Worm (Caenorhabditis elegans) whole organism, L4 larva: Measurements from ENCODE around the gene nspc-19.
A peak's percentile ranks its signal among the peaks of the same experiment; 100 is the strongest.

Experiments
- F10B5.3 ChIP-seq: sonication (generic microtip); optimal IDR thresholded peaks from 2 replicates; lab custom pipeline; 2016; ENCODE audit warnings: mild to moderate bottlenecking, missing genetic modification characterization, missing compliant biosample characterization
- F49E8.2 ChIP-seq: sonication (generic microtip); optimal IDR thresholded peaks from 2 replicates; lab custom pipeline; 2016; ENCODE audit warnings: missing compliant biosample characterization, mild to moderate bottlenecking, missing genetic modification characterization, borderline replicate concordance
- R02D3.7 ChIP-seq: fragments of 150-350 bp; sonication (generic microtip); optimal IDR thresholded peaks from 3 replicates; lab custom pipeline; 2014; ENCODE audit warnings: missing biosample characterization, missing genetic modification characterization
- T20F7.1 ChIP-seq: fragments of 200-800 bp; sonication (Bioruptor generic); optimal IDR thresholded peaks from 2 replicates; lab custom pipeline; 2018; ENCODE audit warnings: mild to moderate bottlenecking, missing genetic modification characterization, missing compliant biosample characterization
- T26A8.4 ChIP-seq: fragments of 200-800 bp; sonication (Bioruptor generic); IDR thresholded peaks from 2 replicates; pipeline ENCODE4 v1.3.6; 2022; ENCODE audit warnings: missing genetic modification characterization, missing compliant biosample characterization
- Y48G9A.11 ChIP-seq: fragments of 200-800 bp; sonication (Bioruptor generic); IDR thresholded peaks from 2 replicates; pipeline ENCODE4 v1.3.6; 2022; ENCODE audit warnings: missing genetic modification reagents, missing genetic modification characterization, missing compliant biosample characterization
- ZK337.2 ChIP-seq: fragments of 200-800 bp; sonication (Bioruptor generic); IDR thresholded peaks from 2 replicates; pipeline ENCODE4 v1.3.6; 2022; ENCODE audit warnings: missing genetic modification reagents, missing genetic modification characterization, missing compliant biosample characterization
- ZK546.5 ChIP-seq, 2 experiments: sonication (generic microtip); optimal IDR thresholded peaks; 2 replicates each; lab custom pipeline; 2017; ENCODE audit warnings: missing biosample characterization in 2 of 2, missing genetic modification characterization in 2 of 2
- aha-1 ChIP-seq: fragments of 150-350 bp; peaks from one replicate; lab custom pipeline; 2014; ENCODE audit warnings: missing biosample characterization, missing genetic modification characterization
- aly-2 ChIP-seq: sonication (generic microtip); optimal IDR thresholded peaks from 2 replicates; lab custom pipeline; 2018; ENCODE audit warnings: missing biosample characterization, missing genetic modification characterization
- ama-1 ChIP-seq: fragments of 150-350 bp; optimal IDR thresholded peaks from 2 replicates; lab custom pipeline; 2014; ENCODE audit warnings: inconsistent platforms, mixed read lengths
- arid-1 ChIP-seq: fragments of 200-800 bp; sonication (Bioruptor generic); conservative IDR thresholded peaks from 2 replicates; pipeline ENCODE4 v1.3.6; 2022; ENCODE audit warnings: missing genetic modification reagents, missing genetic modification characterization, missing compliant biosample characterization
- attf-4 ChIP-seq: sonication (generic microtip); optimal IDR thresholded peaks from 3 replicates; lab custom pipeline; 2017; ENCODE audit warnings: missing biosample characterization, missing genetic modification characterization
- ceh-28 ChIP-seq: fragments of 150-350 bp; optimal IDR thresholded peaks from 2 replicates; lab custom pipeline; 2014; ENCODE audit warnings: missing biosample characterization, missing genetic modification reagents, missing genetic modification characterization
- ceh-82 ChIP-seq: sonication (generic microtip); optimal IDR thresholded peaks from 2 replicates; lab custom pipeline; 2017; ENCODE audit warnings: missing biosample characterization, missing genetic modification characterization
- ctbp-1 ChIP-seq: fragments of 200-800 bp; sonication (Bioruptor generic); IDR thresholded peaks from 2 replicates; pipeline ENCODE4 v1.3.6; 2022; ENCODE audit warnings: missing genetic modification reagents, missing genetic modification characterization, missing compliant biosample characterization
- daf-16 ChIP-seq, 3 experiments: sonication (generic microtip); optimal IDR thresholded peaks; 2 replicates each; lab custom pipeline; 2016 to 2017; ENCODE audit warnings: missing genetic modification characterization in 3 of 3, missing genetic modification reagents in 3 of 3, mild to moderate bottlenecking in 2 of 3, missing compliant biosample characterization in 2 of 3, missing biosample characterization in 1 of 3, moderate library complexity in 1 of 3
- daf-8 ChIP-seq: fragments of 200-800 bp; sonication (Bioruptor generic); IDR thresholded peaks from 2 replicates; pipeline ENCODE4 v1.3.6; 2022; ENCODE audit warnings: missing genetic modification characterization, missing compliant biosample characterization
- dmd-6 ChIP-seq: fragments of 200-800 bp; sonication (Bioruptor generic); IDR thresholded peaks from 2 replicates; pipeline ENCODE4 v1.3.6; 2022; ENCODE audit warnings: missing genetic modification reagents, missing genetic modification characterization, missing compliant biosample characterization
- dmd-8 ChIP-seq: fragments of 200-800 bp; sonication (Bioruptor generic); IDR thresholded peaks from 2 replicates; pipeline ENCODE4 v1.3.6; 2022; ENCODE audit warnings: missing genetic modification characterization, missing compliant biosample characterization
- dpl-1 ChIP-seq: fragments of 150-350 bp; optimal IDR thresholded peaks from 2 replicates; lab custom pipeline; 2014; ENCODE audit warnings: missing biosample characterization, missing genetic modification reagents, missing genetic modification characterization
- duxl-1 ChIP-seq: sonication (generic microtip); optimal IDR thresholded peaks from 2 replicates; lab custom pipeline; 2016; ENCODE audit warnings: mild to moderate bottlenecking, missing genetic modification characterization, moderate library complexity, missing compliant biosample characterization; ENCODE audit not compliant: poor library complexity
- egl-43 ChIP-seq: fragments of 200-800 bp; sonication (Bioruptor generic); IDR thresholded peaks from 2 replicates; pipeline ENCODE4 v1.3.6; 2022; ENCODE audit warnings: missing genetic modification reagents, missing genetic modification characterization, missing compliant biosample characterization
- gei-8 ChIP-seq: fragments of 200-800 bp; sonication (Bioruptor generic); optimal IDR thresholded peaks from 2 replicates; lab custom pipeline; 2018; ENCODE audit warnings: mild to moderate bottlenecking, missing genetic modification characterization, missing compliant biosample characterization
- hlh-11 ChIP-seq: fragments of 200-800 bp; sonication (Bioruptor generic); optimal IDR thresholded peaks from 2 replicates; lab custom pipeline; 2018; ENCODE audit warnings: mild to moderate bottlenecking, missing genetic modification characterization, missing compliant biosample characterization
- hlh-30 ChIP-seq: sonication (generic microtip); optimal IDR thresholded peaks from 2 replicates; lab custom pipeline; 2017; ENCODE audit warnings: antibody characterized with exemption, mild to moderate bottlenecking, missing genetic modification characterization, missing compliant biosample characterization; ENCODE audit not compliant: insufficient read depth
- lin-1 ChIP-seq: fragments of 200-800 bp; sonication (Bioruptor generic); IDR thresholded peaks from 2 replicates; pipeline ENCODE4 v1.3.6; 2022; ENCODE audit warnings: missing genetic modification reagents, missing genetic modification characterization, missing compliant biosample characterization
- lin-15B ChIP-seq: fragments of 150-350 bp; sonication (generic microtip); optimal IDR thresholded peaks from 3 replicates; lab custom pipeline; 2014; ENCODE audit warnings: missing biosample characterization, missing genetic modification characterization
- lin-39 ChIP-seq: fragments of 150-350 bp; optimal IDR thresholded peaks from 2 replicates; lab custom pipeline; 2014; ENCODE audit warnings: missing biosample characterization, missing genetic modification reagents, missing genetic modification characterization
- lir-3 ChIP-seq: sonication (generic microtip); optimal IDR thresholded peaks from 2 replicates; lab custom pipeline; 2016; ENCODE audit warnings: mild to moderate bottlenecking, missing genetic modification characterization, missing compliant biosample characterization
- madf-5 ChIP-seq, 2 experiments: fragments of 200-800 bp; sonication (Bioruptor generic); IDR thresholded peaks; 2 replicates each; pipeline ENCODE4 v1.3.6; 2022; ENCODE audit warnings: missing compliant biosample characterization in 2 of 2, missing genetic modification characterization in 2 of 2
- madf-9 ChIP-seq: fragments of 200-800 bp; sonication (Bioruptor generic); conservative IDR thresholded peaks from 2 replicates; pipeline ENCODE4 v1.3.6; 2022; ENCODE audit warnings: missing genetic modification reagents, missing genetic modification characterization, missing compliant biosample characterization
- mdl-1 ChIP-seq, 2 experiments: fragments of 150-350 bp in 1 of 2; sonication (generic microtip) in 1 of 2; optimal IDR thresholded peaks; 2 replicates each; lab custom pipeline; 2014 to 2017; ENCODE audit warnings: missing biosample characterization in 2 of 2, missing genetic modification characterization in 2 of 2
- mes-2 ChIP-seq: sonication (generic microtip); optimal IDR thresholded peaks from 2 replicates; lab custom pipeline; 2016; ENCODE audit warnings: missing genotype, mild to moderate bottlenecking, missing genetic modification characterization, missing compliant biosample characterization; ENCODE audit not compliant: poor library complexity, severe bottlenecking
- nhr-25 ChIP-seq: sonication (generic microtip); optimal IDR thresholded peaks from 2 replicates; lab custom pipeline; 2017; ENCODE audit warnings: missing genetic modification characterization, mild to moderate bottlenecking, missing compliant biosample characterization, antibody characterized with exemption, moderate library complexity, borderline replicate concordance; ENCODE audit not compliant: insufficient read depth
- nhr-28 ChIP-seq: fragments of 150-350 bp; optimal IDR thresholded peaks from 2 replicates; lab custom pipeline; 2014; ENCODE audit warnings: missing biosample characterization, missing genetic modification characterization
- nhr-48 ChIP-seq: sonication (generic microtip); optimal IDR thresholded peaks from 2 replicates; lab custom pipeline; 2016; ENCODE audit warnings: mild to moderate bottlenecking, missing genetic modification characterization, missing compliant biosample characterization
- php-3 ChIP-seq: fragments of 200-800 bp; sonication (Bioruptor generic); IDR thresholded peaks from 2 replicates; pipeline ENCODE4 v1.3.6; 2022; ENCODE audit warnings: missing genetic modification reagents, missing genetic modification characterization, missing compliant biosample characterization
- saeg-2 ChIP-seq: fragments of 200-800 bp; sonication (Bioruptor generic); IDR thresholded peaks from 2 replicates; pipeline ENCODE4 v1.3.6; 2022; ENCODE audit warnings: missing genetic modification reagents, missing genetic modification characterization, missing compliant biosample characterization
- snpc-4 ChIP-seq: fragments of 150-350 bp; optimal IDR thresholded peaks from 2 replicates; lab custom pipeline; 2014; ENCODE audit warnings: missing biosample characterization, missing genetic modification characterization
- spr-3 ChIP-seq: fragments of 200-800 bp; sonication (Bioruptor generic); optimal IDR thresholded peaks from 2 replicates; lab custom pipeline; 2018; ENCODE audit warnings: mild to moderate bottlenecking, missing genetic modification characterization, missing compliant biosample characterization
- tra-1 ChIP-seq: fragments of 200-800 bp; sonication (Bioruptor generic); IDR thresholded peaks from 2 replicates; pipeline ENCODE4 v1.3.6; 2022; ENCODE audit warnings: missing genetic modification reagents, missing genetic modification characterization, missing compliant biosample characterization
- unc-130 ChIP-seq: sonication (generic microtip); optimal IDR thresholded peaks from 2 replicates; lab custom pipeline; 2016; ENCODE audit warnings: missing genetic modification reagents, missing genetic modification characterization, missing compliant biosample characterization
- unc-62 ChIP-seq, 3 experiments: fragments of 150-350 bp in 1 of 3; sonication (generic microtip); optimal IDR thresholded peaks in 2 of 3; peaks in 1 of 3; 1 replicate in 1 of 3; 2 replicates in 2 of 3; lab custom pipeline; 2014 to 2017; ENCODE audit warnings: missing biosample characterization in 3 of 3, missing genetic modification characterization in 3 of 3, missing genetic modification reagents in 3 of 3, missing genotype in 1 of 3
- ztf-7 ChIP-seq: fragments of 150-350 bp; optimal IDR thresholded peaks from 2 replicates; lab custom pipeline; 2014; ENCODE audit warnings: missing biosample characterization, missing genetic modification characterization

nspc-19 gene

ce11 chrX:14495785-14496184 lies 32.7 kb upstream of the nspc-19 start, which contains the start of gene ztf-14:
TSS of gene ztf-14 (plus strand) at chrX:14496085.
- TF ChIP-seq lin-15B (tag; lab: Kevin White, UChicago) (no peak), madf-9 (GFP tag; lab: Robert Waterston, UW) (no peak), saeg-2 (GFP tag; lab: Robert Waterston, UW) (no peak), T26A8.4 (GFP tag; lab: Robert Waterston, UW) (no peak), T20F7.1 (GFP tag; lab: Kevin White, UChicago) (no peak), duxl-1 (no peak), mes-2 (no peak)

- TF ChIP-seq mes-2 (no peak), hlh-30 (tag; lab: Kevin White, UChicago) (no peak), php-3 (GFP tag; lab: Robert Waterston, UW) (no peak), Y48G9A.11 (GFP tag; lab: Robert Waterston, UW) (no peak), lin-1 (no peak), lin-15B (tag; lab: Kevin White, UChicago) (no peak), arid-1 (GFP tag; lab: Robert Waterston, UW) (no peak), daf-16 (GFP tag; optimal IDR thresholded peaks at IDR 0.05; lab: Kevin White, UChicago) (peak in 1 of 2 experiments; percentile 1), daf-16 (tag; optimal IDR thresholded peaks at IDR 0.05; lab: Kevin White, UChicago) (peak; percentile 17)
These were observed 32.0 kb upstream of the nspc-19 start for ce11 chrX:14496545-14496944.

ce11 chrX:14499830-14500409 lies 28.6 kb upstream of the nspc-19 start:
- TF ChIP-seq lir-3 (tag; lab: Kevin White, UChicago) = no peak
- peak; percentile 86 for TF ChIP-seq hlh-30 (tag; lab: Kevin White, UChicago)
- TF ChIP-seq lin-39 (tag; lab: Kevin White, UChicago) = no peak
- TF ChIP-seq R02D3.7 (tag; lab: Kevin White, UChicago) = no peak
- TF ChIP-seq unc-62 (GFP tag; optimal IDR thresholded peaks at IDR 0.05 in 1 of 2; lab: Kevin White, UChicago) = peak in 1 of 2 experiments; percentile 97
- TF ChIP-seq unc-62 (tag; optimal IDR thresholded peaks at IDR 0.05; lab: Kevin White, UChicago) = no peak
- TF ChIP-seq nhr-28 (tag; lab: Kevin White, UChicago) = peak; percentile 60
- TF ChIP-seq F49E8.2 = no peak
- TF ChIP-seq ctbp-1 (GFP tag; lab: Robert Waterston, UW) = 0 out of 2 replicates have a peak, but pooled peaks have one; percentile 39
- no peak for TF ChIP-seq daf-8 (GFP tag; lab: Robert Waterston, UW)
- TF ChIP-seq tra-1 = peak; percentile 45; the same call in 1 of the 2 replicates
- TF ChIP-seq ceh-28 = no peak
- no peak for TF ChIP-seq aly-2 (tag; lab: Kevin White, UChicago)
- peak in 1 of 2 experiments; percentile 45 for TF ChIP-seq mdl-1 (tag; optimal IDR thresholded peaks at IDR 0.05; lab: Kevin White, UChicago)
- no peak for TF ChIP-seq unc-130 (GFP tag; lab: Kevin White, UChicago)
- TF ChIP-seq dmd-8 (GFP tag; lab: Robert Waterston, UW) = no peak
- TF ChIP-seq madf-5 (GFP tag; IDR thresholded peaks at IDR 0.05; lab: Robert Waterston, UW) = no peak
- TF ChIP-seq arid-1 (GFP tag; lab: Robert Waterston, UW) = no peak
- TF ChIP-seq attf-4 (tag; lab: Kevin White, UChicago) = no peak
- no peak for TF ChIP-seq F10B5.3 (tag; lab: Kevin White, UChicago)
- TF ChIP-seq hlh-11 (tag; lab: Kevin White, UChicago) = peak; percentile 11
- TF ChIP-seq ama-1 (lab: Kevin White, UChicago) = no peak
- peak; percentile 90 for TF ChIP-seq aha-1 (tag; lab: Kevin White, UChicago)
- peak; percentile 41 for TF ChIP-seq dmd-6 (GFP tag; lab: Robert Waterston, UW)
- TF ChIP-seq duxl-1 = no peak
- TF ChIP-seq gei-8 (GFP tag; lab: Kevin White, UChicago) = no peak
- no peak for TF ChIP-seq dpl-1 (GFP tag; lab: Kevin White, UChicago)
- peak; percentile 8 for TF ChIP-seq nhr-25 (tag; lab: Kevin White, UChicago)
- no peak for TF ChIP-seq ceh-82 (tag; lab: Kevin White, UChicago)
- TF ChIP-seq ZK546.5 (tag; optimal IDR thresholded peaks at IDR 0.05; lab: Kevin White, UChicago) = no peak
- TF ChIP-seq egl-43 = no peak
- TF ChIP-seq snpc-4 (tag; lab: Kevin White, UChicago) = no peak
- no peak for TF ChIP-seq ZK337.2 (GFP tag; lab: Robert Waterston, UW)
- TF ChIP-seq spr-3 = no peak
- TF ChIP-seq ztf-7 (tag; lab: Kevin White, UChicago) = no peak
- TF ChIP-seq nhr-48 (tag; lab: Kevin White, UChicago) = peak; percentile 4
